Worm (Caenorhabditis elegans): ENCODE results near the gene C14C10.5.
A peak's percentile ranks its signal among the peaks of the same experiment; 100 is the strongest.

Gene C14C10.5

ce11 chrV:12555872-12556271 is 44.1 kb upstream of the C14C10.5 start:
- no peak for TF ChIP-seq nhr-77 (tag; optimal IDR thresholded peaks at IDR 0.05)
- TF ChIP-seq nhr-21 (tag; optimal IDR thresholded peaks at IDR 0.05): peak; percentile 58
- peak; percentile 51 for TF ChIP-seq sma-9 (GFP tag; optimal IDR thresholded peaks at IDR 0.05)
- no peak for TF ChIP-seq sma-9 (tag; optimal IDR thresholded peaks at IDR 0.05)
- peak; percentile 24 for TF ChIP-seq ama-1 (optimal IDR thresholded peaks at IDR 0.05)
- TF ChIP-seq dmd-4 (tag; optimal IDR thresholded peaks at IDR 0.05): no peak
- no peak for TF ChIP-seq elt-1 (tag; optimal IDR thresholded peaks at IDR 0.05)
- peak; percentile 78 for TF ChIP-seq sma-3 (GFP tag; optimal IDR thresholded peaks at IDR 0.05)
- TF ChIP-seq lsy-2 (tag; optimal IDR thresholded peaks at IDR 0.05): no peak
- TF ChIP-seq nhr-129 (tag; optimal IDR thresholded peaks at IDR 0.05): peak; percentile 47
- no peak for TF ChIP-seq mdl-1 (tag; optimal IDR thresholded peaks at IDR 0.05)
- TF ChIP-seq mbf-1 (tag; optimal IDR thresholded peaks at IDR 0.05): no peak
- TF ChIP-seq unc-55 (GFP tag; optimal IDR thresholded peaks at IDR 0.05): no peak
- no peak for TF ChIP-seq alr-1 (tag; optimal IDR thresholded peaks at IDR 0.05)
- no peak for TF ChIP-seq nhr-12 (tag; optimal IDR thresholded peaks at IDR 0.05)
- peak; percentile 38 for TF ChIP-seq blmp-1 (tag; optimal IDR thresholded peaks at IDR 0.05; ENCODE audit: insufficient read depth)
- TF ChIP-seq gmeb-1 (tag; optimal IDR thresholded peaks at IDR 0.05): peak; percentile 13

- peak; percentile 10 for TF ChIP-seq ama-1 (optimal IDR thresholded peaks at IDR 0.05)
- peak; percentile 32 for TF ChIP-seq sma-3 (GFP tag; optimal IDR thresholded peaks at IDR 0.05)
- no peak for TF ChIP-seq alr-1 (tag; optimal IDR thresholded peaks at IDR 0.05)
- no peak for TF ChIP-seq nhr-10 (tag; optimal IDR thresholded peaks at IDR 0.05)
- peak; percentile 41 for TF ChIP-seq sma-9 (GFP tag; optimal IDR thresholded peaks at IDR 0.05)
- no peak for TF ChIP-seq sma-9 (tag; optimal IDR thresholded peaks at IDR 0.05)
- no peak for TF ChIP-seq mab-5 (tag; optimal IDR thresholded peaks at IDR 0.05)
- TF ChIP-seq nhr-77 (tag; optimal IDR thresholded peaks at IDR 0.05): no peak
- TF ChIP-seq gmeb-1 (tag; optimal IDR thresholded peaks at IDR 0.05): peak; percentile 8
- no peak for TF ChIP-seq nhr-25 (tag; optimal IDR thresholded peaks at IDR 0.05)
- TF ChIP-seq dmd-4 (tag; optimal IDR thresholded peaks at IDR 0.05): no peak
- TF ChIP-seq skn-1 (tag; optimal IDR thresholded peaks at IDR 0.05): no peak
- no peak for TF ChIP-seq elt-3 (tag; optimal IDR thresholded peaks at IDR 0.05)
- peak; percentile 70 for TF ChIP-seq nhr-21 (tag; optimal IDR thresholded peaks at IDR 0.05)
These were observed 43.1 kb upstream of the C14C10.5 start for ce11 chrV:12556904-12557303.

ce11 chrV:12560328-12560782 is 39.6 kb upstream of the C14C10.5 start, which contains the start of gene sel-1:
sel-1 (plus strand) TSS chrV:12560732.
- no peak for TF ChIP-seq F13H6.1 (tag; optimal IDR thresholded peaks at IDR 0.05)
- TF ChIP-seq lsy-2 (tag; optimal IDR thresholded peaks at IDR 0.05): peak; percentile 1 to 19
- peak; percentile 31 for TF ChIP-seq unc-55 (GFP tag; optimal IDR thresholded peaks at IDR 0.05)
- peak; percentile 48 for TF ChIP-seq C34F6.9 (tag; optimal IDR thresholded peaks at IDR 0.05)

- TF ChIP-seq nhr-25 (tag; optimal IDR thresholded peaks at IDR 0.05) (no peak), C34F6.9 (tag; optimal IDR thresholded peaks at IDR 0.05) (no peak), lsy-2 (tag; optimal IDR thresholded peaks at IDR 0.05) (no peak), R02D3.7 (tag; optimal IDR thresholded peaks at IDR 0.05) (no peak), unc-39 (tag; optimal IDR thresholded peaks at IDR 0.05) (no peak), unc-62 (GFP tag; optimal IDR thresholded peaks at IDR 0.05) (no peak), ztf-1 (GFP tag; conservative IDR thresholded peaks at IDR 0.05) (no peak), alr-1 (tag; optimal IDR thresholded peaks at IDR 0.05) (no peak), nhr-10 (tag; optimal IDR thresholded peaks at IDR 0.05) (no peak)
These were observed 36.8 kb upstream of the C14C10.5 start, which contains the start of gene mrps-5 for ce11 chrV:12563187-12563586. mrps-5 (plus strand) TSS chrV:12563487.

- TF ChIP-seq zag-1 (tag; optimal IDR thresholded peaks at IDR 0.05): no peak
- TF ChIP-seq ztf-4 (tag; optimal IDR thresholded peaks at IDR 0.05): no peak
- no peak for TF ChIP-seq lsy-2 (tag; optimal IDR thresholded peaks at IDR 0.05)
- peak; percentile 9 for TF ChIP-seq sma-9 (GFP tag; optimal IDR thresholded peaks at IDR 0.05)
- TF ChIP-seq sma-9 (tag; optimal IDR thresholded peaks at IDR 0.05): no peak
- no peak for TF ChIP-seq elt-3 (tag; optimal IDR thresholded peaks at IDR 0.05)
These were observed 35.1 kb upstream of the C14C10.5 start for ce11 chrV:12564902-12565301.

ce11 chrV:12567312-12567711 is 32.7 kb upstream of the C14C10.5 start:
- TF ChIP-seq unc-39 (tag; optimal IDR thresholded peaks at IDR 0.05) (no peak), nhr-23 (tag; optimal IDR thresholded peaks at IDR 0.05) (no peak), ceh-16 (tag; optimal IDR thresholded peaks at IDR 0.05) (no peak), nhr-77 (tag; optimal IDR thresholded peaks at IDR 0.05) (no peak), ztf-11 (tag; optimal IDR thresholded peaks at IDR 0.05) (no peak), egl-27 (tag; optimal IDR thresholded peaks at IDR 0.05) (no peak), lsy-2 (tag; optimal IDR thresholded peaks at IDR 0.05) (no peak), alr-1 (tag; optimal IDR thresholded peaks at IDR 0.05) (no peak), nhr-11 (tag; optimal IDR thresholded peaks at IDR 0.05) (no peak), nhr-6 (tag; optimal IDR thresholded peaks at IDR 0.05) (no peak), Y55F3AM.14 (GFP tag; optimal IDR thresholded peaks at IDR 0.05) (no peak), lin-13 (GFP tag; optimal IDR thresholded peaks at IDR 0.05) (no peak), blmp-1 (tag; optimal IDR thresholded peaks at IDR 0.05; ENCODE audit: insufficient read depth) (no peak)

Data from whole organism, L2 larva.